Worm (Caenorhabditis elegans): ENCODE data around the gene vps-24.

- TF ChIP-seq fkh-10 (GFP tag; optimal IDR thresholded peaks at IDR 0.05) = no peak
- TF ChIP-seq ceh-82 (tag; optimal IDR thresholded peaks at IDR 0.05) = no peak
- TF ChIP-seq unc-62 (GFP tag; optimal IDR thresholded peaks at IDR 0.05) = no peak
- TF ChIP-seq unc-39 (tag; optimal IDR thresholded peaks at IDR 0.05) = no peak
- TF ChIP-seq nhr-12 (tag; optimal IDR thresholded peaks at IDR 0.05) = no peak
Observed at ce11 chrII:4984151-4984550, 9.6 kb upstream of the vps-24 start.
